Worm (Caenorhabditis elegans) whole organism, L3 larva: ENCODE results near the gene cyh-1.

Experiments
- R02D3.7 ChIP-seq: fragments of 150-350 bp; optimal IDR thresholded peaks from 2 replicates; lab custom pipeline; 2014; ENCODE audit warnings: missing biosample characterization, missing genetic modification characterization
- ZK546.5 ChIP-seq: sonication (generic microtip); optimal IDR thresholded peaks from 2 replicates; lab custom pipeline; 2017; ENCODE audit warnings: missing biosample characterization, missing genetic modification characterization
- aly-2 ChIP-seq: fragments of 150-350 bp; optimal IDR thresholded peaks from 2 replicates; lab custom pipeline; 2014; ENCODE audit warnings: missing biosample characterization, missing genetic modification characterization
- ama-1 ChIP-seq: fragments of 150-350 bp; optimal IDR thresholded peaks from 2 replicates; lab custom pipeline; 2018
- ceh-16 ChIP-seq: sonication (generic microtip); optimal IDR thresholded peaks from 2 replicates; lab custom pipeline; 2017; ENCODE audit warnings: missing biosample characterization, missing genetic modification characterization
- ceh-28 ChIP-seq: fragments of 150-350 bp; optimal IDR thresholded peaks from 2 replicates; lab custom pipeline; 2014; ENCODE audit warnings: missing biosample characterization, missing genetic modification reagents, missing genetic modification characterization
- ceh-82 ChIP-seq: fragments of 150-350 bp; optimal IDR thresholded peaks from 2 replicates; lab custom pipeline; 2014; ENCODE audit warnings: missing biosample characterization, missing genetic modification characterization
- ceh-9 ChIP-seq: sonication (generic microtip); optimal IDR thresholded peaks from 2 replicates; lab custom pipeline; 2018; ENCODE audit warnings: missing biosample characterization, missing genetic modification characterization
- daf-12 ChIP-seq: fragments of 150-350 bp; optimal IDR thresholded peaks from 2 replicates; lab custom pipeline; 2014; ENCODE audit warnings: missing biosample characterization, missing genetic modification reagents, missing genetic modification characterization
- egl-27 ChIP-seq: sonication (generic microtip); optimal IDR thresholded peaks from 4 replicates; lab custom pipeline; 2017; ENCODE audit warnings: missing biosample characterization, missing genetic modification reagents, missing genetic modification characterization
- egl-5 ChIP-seq: fragments of 150-350 bp; optimal IDR thresholded peaks from 2 replicates; lab custom pipeline; 2017; ENCODE audit warnings: missing biosample characterization, missing genetic modification reagents, missing genetic modification characterization, inconsistent platforms
- elt-1 ChIP-seq: fragments of 150-350 bp; optimal IDR thresholded peaks from 2 replicates; lab custom pipeline; 2014; ENCODE audit warnings: missing biosample characterization, missing genetic modification characterization
- elt-2 ChIP-seq: sonication (generic microtip); optimal IDR thresholded peaks from 2 replicates; lab custom pipeline; 2016; ENCODE audit warnings: missing genetic modification reagents, mild to moderate bottlenecking, missing genetic modification characterization, missing compliant biosample characterization
- elt-3 ChIP-seq, 3 experiments: fragments of 150-350 bp in 1 of 3; sonication (generic microtip) in 2 of 3; optimal IDR thresholded peaks; 2 replicates in 2 of 3; 4 replicates in 1 of 3; lab custom pipeline; 2014 to 2017; ENCODE audit warnings: missing biosample characterization in 3 of 3, missing genetic modification characterization in 3 of 3
- eor-1 ChIP-seq, 2 experiments: fragments of 150-350 bp; optimal IDR thresholded peaks; 2 replicates each; lab custom pipeline; 2014 to 2018; ENCODE audit warnings: missing biosample characterization in 2 of 2, missing genetic modification characterization in 2 of 2
- fkh-10 ChIP-seq: sonication (generic microtip); optimal IDR thresholded peaks from 2 replicates; lab custom pipeline; 2017; ENCODE audit warnings: missing biosample characterization, missing genetic modification reagents, missing genetic modification characterization
- fkh-2 ChIP-seq: fragments of 150-350 bp; optimal IDR thresholded peaks from 2 replicates; lab custom pipeline; 2014; ENCODE audit warnings: missing biosample characterization, missing genetic modification reagents, missing genetic modification characterization
- fos-1 ChIP-seq: fragments of 150-350 bp; optimal IDR thresholded peaks from 2 replicates; lab custom pipeline; 2014; ENCODE audit warnings: missing biosample characterization, missing genetic modification characterization
- hmg-11 ChIP-seq: sonication (generic microtip); optimal IDR thresholded peaks from 2 replicates; lab custom pipeline; 2016; ENCODE audit warnings: missing genetic modification characterization, missing compliant biosample characterization
- jun-1 ChIP-seq: fragments of 150-350 bp; optimal IDR thresholded peaks from 2 replicates; lab custom pipeline; 2014; ENCODE audit warnings: missing biosample characterization, missing genetic modification reagents, missing genetic modification characterization
- lin-15B ChIP-seq: fragments of 150-350 bp; optimal IDR thresholded peaks from 2 replicates; lab custom pipeline; 2014; ENCODE audit warnings: missing biosample characterization, missing genetic modification characterization
- lin-39 ChIP-seq: fragments of 150-350 bp; optimal IDR thresholded peaks from 2 replicates; lab custom pipeline; 2018; ENCODE audit warnings: missing biosample characterization, missing genetic modification reagents, missing genetic modification characterization
- lsy-12 ChIP-seq: sonication (generic microtip); optimal IDR thresholded peaks from 2 replicates; lab custom pipeline; 2016; ENCODE audit warnings: mild to moderate bottlenecking, missing genetic modification characterization, missing compliant biosample characterization
- mdl-1 ChIP-seq: fragments of 150-350 bp; optimal IDR thresholded peaks from 2 replicates; lab custom pipeline; 2014; ENCODE audit warnings: missing biosample characterization, missing genetic modification characterization
- mml-1 ChIP-seq: fragments of 150-350 bp; sonication (generic microtip); optimal IDR thresholded peaks from 3 replicates; lab custom pipeline; 2014; ENCODE audit warnings: missing biosample characterization, missing genetic modification characterization
- nfya-1 ChIP-seq: sonication (generic microtip); optimal IDR thresholded peaks from 2 replicates; lab custom pipeline; 2017; ENCODE audit warnings: missing genetic modification characterization, mild to moderate bottlenecking, missing compliant biosample characterization, antibody characterized with exemption, moderate library complexity; ENCODE audit not compliant: insufficient read depth
- nhr-11 ChIP-seq: fragments of 150-350 bp; optimal IDR thresholded peaks from 2 replicates; lab custom pipeline; 2014; ENCODE audit warnings: missing biosample characterization, missing genetic modification characterization
- nhr-12 ChIP-seq: fragments of 150-350 bp; optimal IDR thresholded peaks from 2 replicates; lab custom pipeline; 2014; ENCODE audit warnings: missing biosample characterization, missing genetic modification characterization
- nhr-23 ChIP-seq: fragments of 150-350 bp; optimal IDR thresholded peaks from 2 replicates; lab custom pipeline; 2014; ENCODE audit warnings: missing biosample characterization, missing genetic modification reagents, missing genetic modification characterization
- nhr-237 ChIP-seq: fragments of 150-350 bp; optimal IDR thresholded peaks from 2 replicates; lab custom pipeline; 2014; ENCODE audit warnings: missing biosample characterization, missing genetic modification characterization
- nhr-25 ChIP-seq: sonication (generic microtip); optimal IDR thresholded peaks from 2 replicates; lab custom pipeline; 2017; ENCODE audit warnings: missing biosample characterization, missing genetic modification characterization
- nhr-28 ChIP-seq: fragments of 150-350 bp; optimal IDR thresholded peaks from 2 replicates; lab custom pipeline; 2014; ENCODE audit warnings: missing biosample characterization, missing genetic modification characterization
- nhr-43 ChIP-seq: sonication (generic microtip); optimal IDR thresholded peaks from 2 replicates; lab custom pipeline; 2016; ENCODE audit warnings: mild to moderate bottlenecking, missing genetic modification characterization, missing compliant biosample characterization; ENCODE audit not compliant: poor library complexity, severe bottlenecking
- nhr-67 ChIP-seq: fragments of 150-350 bp; optimal IDR thresholded peaks from 2 replicates; lab custom pipeline; 2014; ENCODE audit warnings: missing biosample characterization, missing genetic modification characterization
- nhr-76 ChIP-seq: fragments of 150-350 bp; sonication (generic microtip); optimal IDR thresholded peaks from 5 replicates; lab custom pipeline; 2014; ENCODE audit warnings: missing biosample characterization, missing genetic modification characterization
- nhr-77 ChIP-seq: fragments of 150-350 bp; optimal IDR thresholded peaks from 2 replicates; lab custom pipeline; 2014; ENCODE audit warnings: missing biosample characterization, missing genetic modification characterization
- pha-4 ChIP-seq: fragments of 150-350 bp; optimal IDR thresholded peaks from 2 replicates; lab custom pipeline; 2014; ENCODE audit warnings: missing biosample characterization, missing genetic modification reagents, missing genetic modification characterization
- pqm-1 ChIP-seq: fragments of 150-350 bp; optimal IDR thresholded peaks from 2 replicates; lab custom pipeline; 2017; ENCODE audit warnings: missing biosample characterization, missing genetic modification characterization, inconsistent platforms
- sea-2 ChIP-seq: fragments of 150-350 bp; sonication (generic microtip); optimal IDR thresholded peaks from 4 replicates; lab custom pipeline; 2014; ENCODE audit warnings: missing biosample characterization, missing genetic modification reagents, missing genetic modification characterization
- skn-1 ChIP-seq: fragments of 150-350 bp; optimal IDR thresholded peaks from 2 replicates; lab custom pipeline; 2014; ENCODE audit warnings: missing biosample characterization, missing genetic modification characterization
- snpc-4 ChIP-seq: fragments of 150-350 bp; optimal IDR thresholded peaks from 2 replicates; lab custom pipeline; 2014; ENCODE audit warnings: missing biosample characterization, missing genetic modification characterization
- tbx-2 ChIP-seq: sonication (generic microtip); optimal IDR thresholded peaks from 2 replicates; lab custom pipeline; 2016; ENCODE audit warnings: mild to moderate bottlenecking, missing genetic modification characterization, missing compliant biosample characterization
- unc-39 ChIP-seq: sonication (generic microtip); optimal IDR thresholded peaks from 4 replicates; lab custom pipeline; 2017; ENCODE audit warnings: missing biosample characterization, missing genetic modification characterization
- unc-62 ChIP-seq: fragments of 150-350 bp; sonication (generic microtip); optimal IDR thresholded peaks from 4 replicates; lab custom pipeline; 2014; ENCODE audit warnings: missing biosample characterization, missing genetic modification reagents, missing genetic modification characterization
- zag-1 ChIP-seq: fragments of 150-350 bp; optimal IDR thresholded peaks from 2 replicates; lab custom pipeline; 2014; ENCODE audit warnings: missing biosample characterization, missing genetic modification characterization
- ztf-11 ChIP-seq: fragments of 150-350 bp; optimal IDR thresholded peaks from 2 replicates; lab custom pipeline; 2014; ENCODE audit warnings: missing biosample characterization, missing genetic modification characterization
- ztf-4 ChIP-seq: fragments of 150-350 bp; optimal IDR thresholded peaks from 2 replicates; lab custom pipeline; 2014; ENCODE audit warnings: missing biosample characterization, missing genetic modification characterization

Gene cyh-1

ce11 chrII:3546381-3546931, 41.6 kb downstream of the cyh-1 start, which contains the start of gene apd-3:
TSS of gene apd-3 (minus strand) at chrII:3546431.
- TF ChIP-seq ceh-82: no peak
- no peak for TF ChIP-seq ceh-16
- TF ChIP-seq nhr-67 (tag; lab: Kevin White, UChicago): no peak
- no peak for TF ChIP-seq nhr-76 (tag; lab: Kevin White, UChicago)
- TF ChIP-seq nfya-1: no peak

- TF ChIP-seq nhr-12: no peak
- no peak for TF ChIP-seq snpc-4 (tag; lab: Kevin White, UChicago)
- peak; percentile 6 for TF ChIP-seq skn-1 (tag; lab: Kevin White, UChicago)
- TF ChIP-seq ceh-28 (tag; lab: Kevin White, UChicago): no peak
- no peak for TF ChIP-seq fkh-2
- TF ChIP-seq ceh-16: no peak
- no peak for TF ChIP-seq ztf-4
- no peak for TF ChIP-seq nhr-76 (tag; lab: Kevin White, UChicago)
- no peak for TF ChIP-seq fos-1 (tag; lab: Kevin White, UChicago)
- TF ChIP-seq jun-1: no peak
- TF ChIP-seq egl-5: no peak
- no peak for TF ChIP-seq unc-39
- TF ChIP-seq nhr-43: no peak
- TF ChIP-seq mdl-1 (tag; lab: Kevin White, UChicago): no peak
- TF ChIP-seq nhr-25: no peak
- TF ChIP-seq fkh-10 (GFP tag; lab: Kevin White, UChicago): no peak
- TF ChIP-seq nhr-11: no peak
- TF ChIP-seq nhr-28 (tag; lab: Kevin White, UChicago): no peak
- no peak for TF ChIP-seq ceh-82
- TF ChIP-seq elt-3 (tag; optimal IDR thresholded peaks at IDR 0.05; lab: Kevin White, UChicago): no peak
- peak; percentile 23 for TF ChIP-seq elt-1
- TF ChIP-seq tbx-2: no peak
- TF ChIP-seq ceh-9 (tag; lab: Kevin White, UChicago): no peak
- TF ChIP-seq aly-2 (tag; lab: Kevin White, UChicago): no peak
- no peak for TF ChIP-seq zag-1 (tag; lab: Kevin White, UChicago)
- TF ChIP-seq elt-2 (tag; lab: Kevin White, UChicago): no peak
- peak; percentile 70 for TF ChIP-seq nfya-1
- no peak for TF ChIP-seq egl-27 (tag; lab: Kevin White, UChicago)
- no peak for TF ChIP-seq unc-62 (GFP tag; lab: Kevin White, UChicago)
- TF ChIP-seq hmg-11 (tag; lab: Kevin White, UChicago): peak; percentile 81
- TF ChIP-seq pha-4 (tag; lab: Kevin White, UChicago): no peak
- TF ChIP-seq ama-1 (lab: Kevin White, UChicago): no peak
- no peak for TF ChIP-seq nhr-77
- no peak for TF ChIP-seq ztf-11 (tag; lab: Kevin White, UChicago)
- TF ChIP-seq sea-2 (GFP tag; lab: Kevin White, UChicago): no peak
- TF ChIP-seq nhr-23 (tag; lab: Kevin White, UChicago): peak; percentile 29
- TF ChIP-seq daf-12 (tag; lab: Kevin White, UChicago): no peak
- TF ChIP-seq pqm-1 (tag; lab: Kevin White, UChicago): no peak
- TF ChIP-seq eor-1 (tag; optimal IDR thresholded peaks at IDR 0.05; lab: Kevin White, UChicago): no peak
- no peak for TF ChIP-seq nhr-237
- TF ChIP-seq lin-39 (tag; lab: Kevin White, UChicago): peak; percentile 71
- TF ChIP-seq lsy-12 (tag; lab: Kevin White, UChicago): no peak
- TF ChIP-seq mml-1: no peak
- no peak for TF ChIP-seq ZK546.5 (tag; lab: Kevin White, UChicago)
- no peak for TF ChIP-seq R02D3.7
- TF ChIP-seq lin-15B (tag; lab: Kevin White, UChicago): peak; percentile 81
- no peak for TF ChIP-seq nhr-67 (tag; lab: Kevin White, UChicago)
These were observed 42.5 kb downstream of the cyh-1 start for ce11 chrII:3547282-3547681.
